Worm (Caenorhabditis elegans): ENCODE results near the gene Y38E10A.1.

ce11 chrII:12617586-12617985 lies 47.2 kb upstream of the Y38E10A.1 start, which contains the start of gene nspe-3:
- no peak for TF ChIP-seq scrt-1 (GFP tag; IDR thresholded peaks at IDR 0.05)
- TF ChIP-seq sea-1 (GFP tag; conservative IDR thresholded peaks at IDR 0.05), result no peak
- no peak for TF ChIP-seq tra-4 (tag; optimal IDR thresholded peaks at IDR 0.05)

Data from whole organism, early embryonic.